Worm (Caenorhabditis elegans) whole organism, young adult: ENCODE measurements around the gene B0334.5.
A peak's percentile ranks its signal among the peaks of the same experiment; 100 is the strongest.

Experiments used
- ama-1 ChIP-seq, 3 experiments: fragments of 150-350 bp in 1 of 3; sonication (generic microtip) in 2 of 3; optimal IDR thresholded peaks; 2 replicates each; lab custom pipeline; 2014 to 2018; ENCODE audit warnings: missing biosample characterization in 2 of 3, missing genetic modification characterization in 2 of 3, missing genetic modification reagents in 2 of 3
- ceh-27 ChIP-seq: fragments of 200-800 bp; sonication (Bioruptor generic); optimal IDR thresholded peaks from 2 replicates; lab custom pipeline; 2018; ENCODE audit warnings: mild to moderate bottlenecking, missing genetic modification characterization, moderate library complexity, missing compliant biosample characterization
- him-1 ChIP-seq: sonication (generic microtip); optimal IDR thresholded peaks from 2 replicates; lab custom pipeline; 2016; ENCODE audit warnings: missing genotype, missing genetic modification reagents, missing genetic modification characterization, missing compliant biosample characterization
- hlh-26 ChIP-seq: fragments of 200-800 bp; sonication (Bioruptor generic); conservative IDR thresholded peaks from 2 replicates; pipeline ENCODE4 v1.3.6; 2022; ENCODE audit warnings: missing genetic modification reagents, missing genetic modification characterization, missing compliant biosample characterization
- lsl-1 ChIP-seq: fragments of 200-800 bp; sonication (Bioruptor generic); optimal IDR thresholded peaks from 2 replicates; lab custom pipeline; 2018; ENCODE audit warnings: mild to moderate bottlenecking, missing genetic modification characterization, moderate library complexity, missing compliant biosample characterization
- nfya-2 ChIP-seq: fragments of 200-800 bp; sonication (Bioruptor generic); IDR thresholded peaks from 2 replicates; pipeline ENCODE4 v1.3.6; 2022; ENCODE audit warnings: missing genetic modification reagents, missing genetic modification characterization, missing compliant biosample characterization
- rec-8 ChIP-seq, 2 experiments: sonication (generic microtip); optimal IDR thresholded peaks; 2 replicates each; lab custom pipeline; 2016; ENCODE audit warnings: mild to moderate bottlenecking in 2 of 2, missing genetic modification characterization in 2 of 2, missing genetic modification reagents in 2 of 2, missing genotype in 2 of 2, missing biosample characterization in 1 of 2, missing compliant biosample characterization in 1 of 2, moderate library complexity in 1 of 2
- ztf-3 ChIP-seq: fragments of 200-800 bp; sonication (Bioruptor generic); optimal IDR thresholded peaks from 2 replicates; lab custom pipeline; 2018; ENCODE audit warnings: mild to moderate bottlenecking, missing genetic modification characterization, missing compliant biosample characterization

DNA sequence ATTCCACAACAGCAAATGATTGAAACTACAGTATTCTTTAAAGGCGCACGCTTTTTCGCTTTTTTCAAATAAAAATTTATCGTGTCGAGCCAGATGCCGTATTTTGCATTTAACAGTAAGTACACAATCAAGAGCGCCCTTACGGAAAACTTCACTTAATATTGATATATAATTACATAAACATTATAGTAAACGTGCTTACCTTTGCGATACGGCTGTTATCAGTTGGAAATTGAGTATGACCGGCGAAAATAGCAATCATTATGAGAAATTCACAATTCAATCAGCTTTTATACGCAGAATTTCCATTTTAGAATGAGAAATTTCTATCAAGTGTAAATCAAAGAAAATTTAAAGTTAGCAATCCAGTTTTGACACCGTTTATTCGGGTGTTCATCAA is 2.7 kb downstream of the B0334.5 start, which contains the start of gene B0334.20:
- TF ChIP-seq hlh-26 (GFP tag; lab: Robert Waterston, UW) (no peak), rec-8 (tag; optimal IDR thresholded peaks at IDR 0.05; lab: Kevin White, UChicago) (no peak), ama-1 (optimal IDR thresholded peaks at IDR 0.05; lab: Kevin White, UChicago) (no peak), ama-1 (GFP tag; optimal IDR thresholded peaks at IDR 0.05; lab: Kevin White, UChicago) (no peak), ceh-27 (no peak), him-1 (tag; lab: Kevin White, UChicago) (no peak), nfya-2 (GFP tag; lab: Robert Waterston, UW) (no peak), ztf-3 (GFP tag; lab: Kevin White, UChicago) (no peak), lsl-1 (GFP tag; lab: Kevin White, UChicago) (peak; percentile 5)
